Worm (Caenorhabditis elegans) whole organism, L1 larva: Measurements from ENCODE around the gene hsp-60.

Experiments used
- ama-1 ChIP-seq: fragments of 150-350 bp; optimal IDR thresholded peaks from 2 replicates; lab custom pipeline; 2014
- ceh-63 ChIP-seq: fragments of 200-800 bp; sonication (Bioruptor generic); optimal IDR thresholded peaks from 2 replicates; lab custom pipeline; 2018; ENCODE audit warnings: mild to moderate bottlenecking, missing genetic modification characterization, missing compliant biosample characterization
- ceh-88 ChIP-seq: fragments of 200-800 bp; sonication (Bioruptor generic); IDR thresholded peaks from 2 replicates; pipeline ENCODE4 v1.3.6; 2022; ENCODE audit warnings: missing genetic modification characterization, missing compliant biosample characterization
- ceh-90 ChIP-seq: sonication (generic microtip); optimal IDR thresholded peaks from 2 replicates; lab custom pipeline; 2016; ENCODE audit warnings: missing genetic modification characterization, missing compliant biosample characterization
- efl-1 ChIP-seq, 4 experiments: fragments of 150-350 bp; optimal IDR thresholded peaks in 3 of 4; peaks in 1 of 4; 1 replicate in 1 of 4; 2 replicates in 3 of 4; lab custom pipeline; 2014; ENCODE audit warnings: missing biosample characterization in 2 of 4, missing genetic modification characterization in 2 of 4, missing genetic modification reagents in 2 of 4
- egl-13 ChIP-seq: sonication (generic microtip); optimal IDR thresholded peaks from 2 replicates; lab custom pipeline; 2016; ENCODE audit warnings: missing genotype, missing genetic modification reagents, missing genetic modification characterization, missing compliant biosample characterization
- elt-2 ChIP-seq: sonication (generic microtip); optimal IDR thresholded peaks from 2 replicates; lab custom pipeline; 2016; ENCODE audit warnings: missing genetic modification characterization, mild to moderate bottlenecking, inconsistent platforms, missing compliant biosample characterization, missing genetic modification reagents
- elt-3 ChIP-seq, 6 experiments: fragments of 150-350 bp in 1 of 6; sonication (generic microtip); optimal IDR thresholded peaks; 2 replicates each; lab custom pipeline; 2017 to 2018; ENCODE audit warnings: missing biosample characterization in 6 of 6, missing genetic modification characterization in 6 of 6, inconsistent platforms in 1 of 6
- fkh-8 ChIP-seq: sonication (generic microtip); optimal IDR thresholded peaks from 2 replicates; lab custom pipeline; 2016; ENCODE audit warnings: mild to moderate bottlenecking, missing genetic modification characterization, missing compliant biosample characterization
- hlh-4 ChIP-seq: sonication (generic microtip); optimal IDR thresholded peaks from 2 replicates; lab custom pipeline; 2016; ENCODE audit warnings: mild to moderate bottlenecking, missing genetic modification characterization, missing compliant biosample characterization
- hpl-2 ChIP-seq: fragments of 150-350 bp; optimal IDR thresholded peaks from 2 replicates; lab custom pipeline; 2014; ENCODE audit warnings: missing biosample characterization, missing genetic modification reagents, missing genetic modification characterization
- jun-1 ChIP-seq: fragments of 150-350 bp; optimal IDR thresholded peaks from 2 replicates; lab custom pipeline; 2014; ENCODE audit warnings: missing biosample characterization, missing genetic modification reagents, missing genetic modification characterization
- lin-13 ChIP-seq: fragments of 150-350 bp; optimal IDR thresholded peaks from 2 replicates; lab custom pipeline; 2014; ENCODE audit warnings: missing biosample characterization, missing genetic modification reagents, missing genetic modification characterization
- lsy-2 ChIP-seq, 2 experiments: fragments of 150-350 bp; optimal IDR thresholded peaks; 2 replicates each; lab custom pipeline; 2014; ENCODE audit warnings: missing biosample characterization in 2 of 2, missing genetic modification characterization in 2 of 2
- mab-9 ChIP-seq: fragments of 200-800 bp; sonication (Bioruptor generic); IDR thresholded peaks from 2 replicates; pipeline ENCODE4 v1.3.6; 2022; ENCODE audit warnings: missing genetic modification reagents, missing genetic modification characterization, missing compliant biosample characterization
- mdl-1 ChIP-seq, 2 experiments: fragments of 150-350 bp; optimal IDR thresholded peaks; 2 replicates each; lab custom pipeline; 2014 to 2017; ENCODE audit warnings: missing biosample characterization in 2 of 2, missing genetic modification characterization in 2 of 2, inconsistent platforms in 1 of 2
- nhr-20 ChIP-seq: sonication (generic microtip); optimal IDR thresholded peaks from 2 replicates; lab custom pipeline; 2016; ENCODE audit warnings: mild to moderate bottlenecking, missing genetic modification characterization, missing compliant biosample characterization
- nhr-237 ChIP-seq: fragments of 150-350 bp; optimal IDR thresholded peaks from 2 replicates; lab custom pipeline; 2014; ENCODE audit warnings: missing biosample characterization, missing genetic modification characterization
- nhr-28 ChIP-seq: fragments of 150-350 bp; optimal IDR thresholded peaks from 2 replicates; lab custom pipeline; 2014; ENCODE audit warnings: missing biosample characterization, missing genetic modification characterization
- nhr-71 ChIP-seq: sonication (generic microtip); optimal IDR thresholded peaks from 2 replicates; lab custom pipeline; 2016; ENCODE audit warnings: mild to moderate bottlenecking, missing genetic modification characterization, moderate library complexity, missing compliant biosample characterization
- nhr-77 ChIP-seq: fragments of 150-350 bp; optimal IDR thresholded peaks from 2 replicates; lab custom pipeline; 2014; ENCODE audit warnings: missing biosample characterization, missing genetic modification characterization
- nhr-84 ChIP-seq: sonication (generic microtip); optimal IDR thresholded peaks from 2 replicates; lab custom pipeline; 2017; ENCODE audit warnings: missing biosample characterization, missing genetic modification characterization
- nhr-85 ChIP-seq: sonication (generic microtip); peaks from one replicate; lab custom pipeline; 2016; ENCODE audit warnings: missing genetic modification characterization, inconsistent platforms, missing compliant biosample characterization
- nhr-90 ChIP-seq: sonication (generic microtip); optimal IDR thresholded peaks from 2 replicates; lab custom pipeline; 2016; ENCODE audit warnings: mild to moderate bottlenecking, missing genetic modification characterization, missing compliant biosample characterization; ENCODE audit not compliant: poor library complexity
- swsn-7 ChIP-seq: sonication (generic microtip); optimal IDR thresholded peaks from 2 replicates; lab custom pipeline; 2016; ENCODE audit warnings: missing genetic modification characterization, missing compliant biosample characterization
- tlp-1 ChIP-seq: fragments of 150-350 bp; optimal IDR thresholded peaks from 2 replicates; lab custom pipeline; 2014; ENCODE audit warnings: missing biosample characterization, missing genetic modification characterization
- unc-130 ChIP-seq: fragments of 150-350 bp; optimal IDR thresholded peaks from 2 replicates; lab custom pipeline; 2017; ENCODE audit warnings: missing biosample characterization, missing genetic modification characterization, inconsistent platforms
- xbp-1 ChIP-seq: sonication (generic microtip); optimal IDR thresholded peaks from 2 replicates; lab custom pipeline; 2016; ENCODE audit warnings: missing genetic modification characterization, missing compliant biosample characterization
- zag-1 ChIP-seq: fragments of 150-350 bp; optimal IDR thresholded peaks from 2 replicates; lab custom pipeline; 2014; ENCODE audit warnings: missing biosample characterization, missing genetic modification characterization
- ztf-4 ChIP-seq: fragments of 150-350 bp; optimal IDR thresholded peaks from 2 replicates; lab custom pipeline; 2014; ENCODE audit warnings: missing biosample characterization, missing genetic modification characterization

The hsp-60 gene

ce11 chrIII:1625660-1626275 lies 6.2 kb downstream of the hsp-60 start:
- no peak for TF ChIP-seq lin-13 (GFP tag; lab: Kevin White, UChicago)
- TF ChIP-seq efl-1 (optimal IDR thresholded peaks at IDR 0.05; lab: Kevin White, UChicago): no peak
- TF ChIP-seq efl-1 (GFP tag; optimal IDR thresholded peaks at IDR 0.05 in 1 of 2; lab: Kevin White, UChicago): peak in 1 of 2 experiments; percentile 70
- TF ChIP-seq, all 84 proteins: peak for 1

- TF ChIP-seq ztf-4 (no peak), efl-1 (optimal IDR thresholded peaks at IDR 0.05; lab: Kevin White, UChicago) (no peak), efl-1 (GFP tag; optimal IDR thresholded peaks at IDR 0.05 in 1 of 2; lab: Kevin White, UChicago) (peak in 1 of 2 experiments; percentile 13), nhr-85 (tag; lab: Kevin White, UChicago) (peak; percentile 52)
These were observed 7.0 kb downstream of the hsp-60 start, which contains the start of gene Y22D7AL.4 for ce11 chrIII:1626524-1626923. TSS of gene Y22D7AL.4 (plus strand) at chrIII:1626632.

DNA sequence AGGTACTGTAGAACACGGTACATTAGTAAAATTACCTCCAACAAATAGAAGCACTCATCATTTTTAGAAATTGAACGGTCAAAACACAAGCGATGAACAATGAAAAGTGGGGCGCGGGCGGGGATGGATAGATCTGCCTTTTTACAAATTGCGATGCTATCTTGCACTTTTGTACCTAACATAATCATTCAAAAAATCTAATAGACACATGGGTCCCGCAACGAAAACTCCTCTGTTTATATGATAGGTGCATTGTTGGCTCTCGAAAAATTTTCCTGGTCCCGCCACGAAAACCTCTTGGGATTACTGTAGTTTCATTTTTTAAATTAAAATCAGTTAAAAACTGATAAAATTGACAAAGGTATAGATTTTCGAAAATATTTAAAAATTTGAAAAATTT lies 14.7 kb downstream of the hsp-60 start, which contains the start of gene Y22D7AL.11:
Y22D7AL.11 (minus strand) TSS at position 101 of the 400 bp plus-strand sequence.
- TF ChIP-seq nhr-84 (tag; lab: Kevin White, UChicago) (no peak), nhr-20 (no peak), mab-9 (GFP tag; lab: Robert Waterston, UW) (no peak), mdl-1 (tag; optimal IDR thresholded peaks at IDR 0.05; lab: Kevin White, UChicago) (no peak)

- TF ChIP-seq nhr-77 (tag; lab: Kevin White, UChicago) (no peak), egl-13 (tag; lab: Kevin White, UChicago) (no peak), zag-1 (tag; lab: Kevin White, UChicago) (no peak), ceh-63 (GFP tag; lab: Kevin White, UChicago) (no peak)
These were observed 18.8 kb downstream of the hsp-60 start for ce11 chrIII:1638345-1638744.

- no peak for TF ChIP-seq jun-1
- TF ChIP-seq unc-130 (tag; lab: Kevin White, UChicago): no peak
- no peak for TF ChIP-seq nhr-90
- no peak for TF ChIP-seq hlh-4 (tag; lab: Kevin White, UChicago)
- TF ChIP-seq mdl-1 (tag; optimal IDR thresholded peaks at IDR 0.05; lab: Kevin White, UChicago): no peak
- TF ChIP-seq ceh-90 (tag; lab: Kevin White, UChicago): no peak
- no peak for TF ChIP-seq elt-2 (tag; lab: Kevin White, UChicago)
- no peak for TF ChIP-seq ceh-88 (GFP tag; lab: Robert Waterston, UW)
- no peak for TF ChIP-seq efl-1 (optimal IDR thresholded peaks at IDR 0.05; lab: Kevin White, UChicago)
- peak in 1 of 2 experiments; percentile 35 for TF ChIP-seq efl-1 (GFP tag; optimal IDR thresholded peaks at IDR 0.05 in 1 of 2; lab: Kevin White, UChicago)
- TF ChIP-seq nhr-237 (tag; lab: Kevin White, UChicago): no peak
- TF ChIP-seq swsn-7 (tag; lab: Kevin White, UChicago): no peak
- peak; percentile 14 for TF ChIP-seq nhr-85 (tag; lab: Kevin White, UChicago)
- no peak for TF ChIP-seq xbp-1 (tag; lab: Kevin White, UChicago)
- TF ChIP-seq lsy-2 (tag; optimal IDR thresholded peaks at IDR 0.05; lab: Kevin White, UChicago): no peak
- TF ChIP-seq hpl-2: no peak
These were observed 21.6 kb downstream of the hsp-60 start, which contains the start of gene Y22D7AL.3 for ce11 chrIII:1641163-1641562. TSS of gene Y22D7AL.3 (plus strand) at chrIII:1641463.

ce11 chrIII:1652181-1652580 lies 32.6 kb downstream of the hsp-60 start, which contains the start of gene Y22D7AL.1:
TSS of gene Y22D7AL.1 (plus strand) at chrIII:1652481.
- TF ChIP-seq ama-1 (lab: Kevin White, UChicago) (no peak), elt-3 (tag; optimal IDR thresholded peaks at IDR 0.05; lab: Kevin White, UChicago) (no peak), nhr-28 (no peak), fkh-8 (tag; lab: Kevin White, UChicago) (no peak), tlp-1 (no peak), efl-1 (optimal IDR thresholded peaks at IDR 0.05; lab: Kevin White, UChicago) (no peak), efl-1 (GFP tag; optimal IDR thresholded peaks at IDR 0.05 in 1 of 2; lab: Kevin White, UChicago) (no peak), nhr-71 (tag; lab: Kevin White, UChicago) (no peak)
